Fruit fly (Drosophila melanogaster) S2 (cell line): ENCODE data around the gene CG12517.

Source experiments
- CG8478 ChIP-seq: fragments of >200 bp; optimal IDR thresholded peaks from 2 replicates; lab custom pipeline; 2018
- CTCF ChIP-seq, 2 experiments: fragments of >200 bp; optimal IDR thresholded peaks; 2 replicates each; lab custom pipeline; 2018

- TF ChIP-seq CG8478 (no peak), CTCF (optimal IDR thresholded peaks at IDR 0.05; lab: Kevin White, UChicago) (peak in 1 of 2 experiments; percentile 43)
Observed at dm6 chr2L:10850320-10850990, 19.5 kb upstream of the CG12517 start, which contains the start of gene porin.
